Worm (Caenorhabditis elegans): Measurements from ENCODE around the gene F38H4.3.

DNA sequence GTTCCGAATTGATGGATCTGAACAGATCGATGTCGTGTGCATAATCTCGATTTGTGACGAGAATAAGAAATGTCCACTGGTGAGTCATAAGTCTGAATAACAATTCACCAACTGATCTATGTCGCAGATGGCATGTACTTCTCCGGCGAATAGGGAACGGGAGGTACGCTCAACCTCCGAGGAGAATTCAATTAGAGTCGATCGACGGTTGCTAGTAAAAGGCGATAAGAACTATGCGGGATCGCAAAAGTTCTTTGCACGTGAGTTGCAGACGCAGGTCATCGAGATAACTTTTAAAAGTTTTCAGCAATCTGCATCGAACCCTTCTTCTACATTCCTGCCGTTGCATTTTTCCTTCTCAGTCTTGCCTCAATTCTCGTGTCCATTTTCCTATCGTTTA lies 40.3 kb downstream of the F38H4.3 start:
- TF ChIP-seq him-1 (tag; optimal IDR thresholded peaks at IDR 0.05) (no peak), W03F9.2 (tag; optimal IDR thresholded peaks at IDR 0.05) (no peak), dao-5 (tag; optimal IDR thresholded peaks at IDR 0.05) (no peak)
